Worm (Caenorhabditis elegans): ENCODE measurements around the gene srxa-4.

ce11 chrV:7409599-7409998, 10.7 kb upstream of the srxa-4 start, which contains the start of gene R13D7.2:
- TF ChIP-seq F13H6.1 (tag; optimal IDR thresholded peaks at IDR 0.05) (no peak), T23F11.4 (GFP tag; optimal IDR thresholded peaks at IDR 0.05) (no peak), elt-2 (tag; optimal IDR thresholded peaks at IDR 0.05) (no peak), dmd-4 (tag; optimal IDR thresholded peaks at IDR 0.05; ENCODE audit: borderline replicate concordance) (no peak), hlh-13 (GFP tag; optimal IDR thresholded peaks at IDR 0.05) (no peak), ceh-2 (tag; optimal IDR thresholded peaks at IDR 0.05) (no peak), nhr-11 (tag; optimal IDR thresholded peaks at IDR 0.05) (no peak), ceh-6 (GFP tag; optimal IDR thresholded peaks at IDR 0.05) (no peak), ttx-3 (tag; optimal IDR thresholded peaks at IDR 0.05) (no peak), Y22D7AL.16 (tag; optimal IDR thresholded peaks at IDR 0.05) (no peak), pqm-1 (tag; optimal IDR thresholded peaks at IDR 0.05) (no peak), ceh-45 (GFP tag; IDR thresholded peaks at IDR 0.05) (no peak), che-1 (tag; optimal IDR thresholded peaks at IDR 0.05) (no peak)

All from whole organism, late embryonic.